Fruit fly (Drosophila melanogaster) whole organism, embryonic: ENCODE results near the gene p24-1.
A peak's percentile ranks its signal among the peaks of the same experiment; 100 is the strongest.

ENCODE experiments used
- Awh ChIP-seq: fragments of 200-800 bp; sonication (Bioruptor generic); IDR thresholded peaks from 2 replicates; pipeline ENCODE4, ENCODE4 v1.3.6; 2022; ENCODE audit warnings: missing biosample characterization, missing genetic modification characterization
- CG10321 ChIP-seq: fragments of 200-800 bp; sonication (Bioruptor generic); IDR thresholded peaks from 2 replicates; pipeline ENCODE4 v1.3.6; 2022; ENCODE audit warnings: missing biosample characterization, missing genetic modification characterization
- CG10431 ChIP-seq: fragments of 200-800 bp; sonication (Bioruptor generic); optimal IDR thresholded peaks from 3 replicates; lab custom pipeline; 2018; ENCODE audit warnings: missing biosample characterization, mild to moderate bottlenecking, missing genetic modification characterization
- CG12299 ChIP-seq: fragments of 200-800 bp; sonication (Bioruptor generic); optimal IDR thresholded peaks from 2 replicates; lab custom pipeline; 2018; ENCODE audit warnings: missing biosample characterization, mild to moderate bottlenecking, missing genetic modification characterization
- CG12391 ChIP-seq: fragments of 200-800 bp; sonication (Bioruptor generic); optimal IDR thresholded peaks from 3 replicates; lab custom pipeline; 2018; ENCODE audit warnings: missing biosample characterization, mild to moderate bottlenecking, missing genetic modification characterization, moderate library complexity
- CG13123 ChIP-seq: fragments of 200-800 bp; sonication (Bioruptor generic); optimal IDR thresholded peaks from 2 replicates; lab custom pipeline; 2016; ENCODE audit warnings: missing biosample characterization, missing genetic modification characterization
- CG13296 ChIP-seq: fragments of 200-800 bp; sonication (Bioruptor generic); optimal IDR thresholded peaks from 3 replicates; lab custom pipeline; 2018; ENCODE audit warnings: missing biosample characterization, mild to moderate bottlenecking, missing genetic modification characterization
- CG13775 ChIP-seq: fragments of 200-800 bp; sonication (Bioruptor generic); optimal IDR thresholded peaks from 3 replicates; lab custom pipeline; 2017; ENCODE audit warnings: missing biosample characterization, mild to moderate bottlenecking, missing genetic modification characterization
- CG15011 ChIP-seq: fragments of 200-800 bp; sonication (Bioruptor generic); optimal IDR thresholded peaks from 3 replicates; lab custom pipeline; 2018; ENCODE audit warnings: missing biosample characterization, mild to moderate bottlenecking, missing genetic modification characterization
- CG15479 ChIP-seq: fragments of 200-800 bp; sonication (Bioruptor generic); optimal IDR thresholded peaks from 3 replicates; lab custom pipeline; 2019; ENCODE audit warnings: missing biosample characterization, mild to moderate bottlenecking, missing genetic modification characterization, moderate library complexity
- CG17328 ChIP-seq: fragments of 200-800 bp; sonication (Bioruptor generic); IDR thresholded peaks from 2 replicates; pipeline ENCODE4 v1.3.6; 2022; ENCODE audit warnings: missing biosample characterization, missing genetic modification characterization
- CG18262 ChIP-seq: fragments of 200-800 bp; optimal IDR thresholded peaks from 3 replicates; lab custom pipeline; 2019; ENCODE audit warnings: missing biosample characterization, mild to moderate bottlenecking, missing genetic modification characterization, moderate library complexity
- CG18476 ChIP-seq: fragments of 200-800 bp; sonication (Bioruptor generic); optimal IDR thresholded peaks from 2 replicates; lab custom pipeline; 2016; ENCODE audit warnings: missing biosample characterization, mild to moderate bottlenecking, missing genetic modification characterization
- CG2202 ChIP-seq: fragments of 200-800 bp; sonication (Bioruptor generic); optimal IDR thresholded peaks from 2 replicates; lab custom pipeline; 2018; ENCODE audit warnings: missing biosample characterization, mild to moderate bottlenecking, missing genetic modification characterization
- CG2875 ChIP-seq: fragments of 200-800 bp; sonication (Bioruptor generic); optimal IDR thresholded peaks from 2 replicates; lab custom pipeline; 2017; ENCODE audit warnings: missing biosample characterization, mild to moderate bottlenecking, missing genetic modification characterization, missing genetic modification reagents
- CG31224 ChIP-seq: fragments of 200-800 bp; sonication (Bioruptor generic); IDR thresholded peaks from 2 replicates; pipeline ENCODE4 v1.3.6; 2022; ENCODE audit warnings: missing biosample characterization, missing genetic modification characterization
- CG31388 ChIP-seq: fragments of 200-800 bp; sonication (Bioruptor generic); optimal IDR thresholded peaks from 2 replicates; lab custom pipeline; 2016; ENCODE audit warnings: missing biosample characterization, missing genetic modification characterization
- CG32767 ChIP-seq: fragments of 200-800 bp; sonication (Bioruptor generic); IDR thresholded peaks from 2 replicates; pipeline ENCODE4 v1.3.6; 2022; ENCODE audit warnings: missing biosample characterization, missing genetic modification characterization
- CG34224 ChIP-seq: fragments of 200-800 bp; sonication (Bioruptor generic); IDR thresholded peaks from 3 replicates; pipeline ENCODE4 v1.3.6; 2022; ENCODE audit warnings: missing biosample characterization, missing genetic modification characterization; ENCODE audit not compliant: partially characterized antibody
- CG43689 ChIP-seq: fragments of 200-800 bp; sonication (Bioruptor generic); IDR thresholded peaks from 2 replicates; pipeline ENCODE4 v1.3.6; 2022; ENCODE audit warnings: missing biosample characterization, missing genetic modification characterization
- CG4854 ChIP-seq: fragments of 200-800 bp; sonication (Bioruptor generic); optimal IDR thresholded peaks from 2 replicates; lab custom pipeline; 2016; ENCODE audit warnings: missing biosample characterization, missing genetic modification characterization, inconsistent platforms
- CG6175 ChIP-seq: fragments of 200-800 bp; sonication (Bioruptor generic); IDR thresholded peaks from 3 replicates; pipeline ENCODE4 v1.3.6; 2022; ENCODE audit warnings: missing biosample characterization, missing genetic modification characterization
- CG6654 ChIP-seq: fragments of 200-800 bp; sonication (Bioruptor generic); optimal IDR thresholded peaks from 2 replicates; lab custom pipeline; 2017; ENCODE audit warnings: missing biosample characterization, mild to moderate bottlenecking, missing genetic modification characterization
- CG7928 ChIP-seq: fragments of 200-800 bp; sonication (Bioruptor generic); optimal IDR thresholded peaks from 2 replicates; lab custom pipeline; 2017; ENCODE audit warnings: missing biosample characterization, mild to moderate bottlenecking, missing genetic modification characterization
- CG8290 ChIP-seq, 3 experiments: fragments of 200-800 bp; sonication (Bioruptor generic); optimal IDR thresholded peaks; 2 replicates each; lab custom pipeline; 2016 to 2019; ENCODE audit warnings: missing biosample characterization in 3 of 3, missing genetic modification characterization in 3 of 3, mild to moderate bottlenecking in 2 of 3, moderate library complexity in 1 of 3
- CG9215 ChIP-seq: fragments of 200-800 bp; sonication (Bioruptor generic); IDR thresholded peaks from 2 replicates; pipeline ENCODE4 v1.3.6; 2022; ENCODE audit warnings: missing biosample characterization, missing genetic modification characterization
- CG9609 ChIP-seq: fragments of 200-800 bp; sonication (Bioruptor generic); optimal IDR thresholded peaks from 3 replicates; lab custom pipeline; 2016; ENCODE audit warnings: missing biosample characterization, missing genetic modification characterization
- D19B ChIP-seq: fragments of 200-800 bp; sonication (Bioruptor generic); optimal IDR thresholded peaks from 2 replicates; lab custom pipeline; 2017; ENCODE audit warnings: missing biosample characterization, mild to moderate bottlenecking, missing genetic modification characterization
- HmgD ChIP-seq: fragments of 200-800 bp; sonication (Bioruptor generic); optimal IDR thresholded peaks from 3 replicates; lab custom pipeline; 2016; ENCODE audit warnings: missing biosample characterization, missing genetic modification characterization
- MESR4 ChIP-seq: fragments of 200-800 bp; sonication (Bioruptor generic); optimal IDR thresholded peaks from 2 replicates; lab custom pipeline; 2018; ENCODE audit warnings: missing biosample characterization, mild to moderate bottlenecking, missing genetic modification characterization, moderate library complexity
- MTF-1 ChIP-seq: fragments of 200-800 bp; sonication (Bioruptor generic); optimal IDR thresholded peaks from 2 replicates; lab custom pipeline; 2018; ENCODE audit warnings: missing biosample characterization, mild to moderate bottlenecking, missing genetic modification characterization, borderline replicate concordance
- Nf-YA ChIP-seq: fragments of 200-800 bp; sonication (Bioruptor generic); IDR thresholded peaks from 2 replicates; pipeline ENCODE4 v1.3.6; 2022; ENCODE audit warnings: missing biosample characterization, missing genetic modification characterization
- Nf-YC ChIP-seq: fragments of 200-800 bp; optimal IDR thresholded peaks from 3 replicates; lab custom pipeline; 2019; ENCODE audit warnings: missing biosample characterization, mild to moderate bottlenecking, missing genetic modification characterization, moderate library complexity
- Pdp1 ChIP-seq, 2 experiments: fragments of 200-800 bp; sonication (Bioruptor generic); optimal IDR thresholded peaks; 3 replicates each; lab custom pipeline; 2016; ENCODE audit warnings: missing biosample characterization in 2 of 2, missing genetic modification characterization in 2 of 2, mild to moderate bottlenecking in 1 of 2, moderate library complexity in 1 of 2
- Spps ChIP-seq: fragments of 200-800 bp; sonication (Bioruptor generic); optimal IDR thresholded peaks from 2 replicates; lab custom pipeline; 2018; ENCODE audit warnings: missing biosample characterization, mild to moderate bottlenecking, missing genetic modification characterization
- ac ChIP-seq: fragments of 200-800 bp; sonication (Bioruptor generic); optimal IDR thresholded peaks from 3 replicates; lab custom pipeline; 2017; ENCODE audit warnings: missing biosample characterization, mild to moderate bottlenecking, missing genetic modification characterization
- aop ChIP-seq: fragments of 200-800 bp; sonication (Bioruptor generic); IDR thresholded peaks from 2 replicates; pipeline ENCODE4 v1.3.6; 2022; ENCODE audit warnings: missing biosample characterization, missing genetic modification characterization
- bcd ChIP-seq: fragments of 200-800 bp; sonication (Bioruptor generic); optimal IDR thresholded peaks from 2 replicates; lab custom pipeline; 2017; ENCODE audit warnings: missing biosample characterization, mild to moderate bottlenecking, missing genetic modification characterization
- da ChIP-seq: fragments of 200-800 bp; sonication (Bioruptor generic); optimal IDR thresholded peaks from 2 replicates; lab custom pipeline; 2016; ENCODE audit warnings: missing biosample characterization, missing genetic modification characterization
- disco-r ChIP-seq: fragments of 200-800 bp; sonication (Bioruptor generic); optimal IDR thresholded peaks from 2 replicates; lab custom pipeline; 2016; ENCODE audit warnings: missing biosample characterization, missing genetic modification characterization
- ems ChIP-seq: fragments of 200-800 bp; sonication (Bioruptor generic); optimal IDR thresholded peaks from 3 replicates; lab custom pipeline; 2016; ENCODE audit warnings: missing biosample characterization, missing genetic modification characterization
- ewg ChIP-seq: fragments of 200-800 bp; sonication (Bioruptor generic); optimal IDR thresholded peaks from 3 replicates; lab custom pipeline; 2017; ENCODE audit warnings: mild to moderate bottlenecking, missing biosample characterization, missing genetic modification reagents, missing genetic modification characterization
- gem ChIP-seq: fragments of 200-800 bp; sonication (Bioruptor generic); optimal IDR thresholded peaks from 2 replicates; lab custom pipeline; 2019; ENCODE audit warnings: missing biosample characterization, mild to moderate bottlenecking, missing genetic modification characterization, moderate library complexity
- grn ChIP-seq: fragments of 200-800 bp; sonication (Bioruptor generic); optimal IDR thresholded peaks from 3 replicates; lab custom pipeline; 2017; ENCODE audit warnings: missing biosample characterization, missing genetic modification characterization
- knrl ChIP-seq: fragments of 200-800 bp; sonication (Bioruptor generic); IDR thresholded peaks from 3 replicates; pipeline ENCODE4 v1.3.6; 2022; ENCODE audit warnings: missing biosample characterization, missing genetic modification characterization; ENCODE audit not compliant: partially characterized antibody
- lilli ChIP-seq: fragments of 200-800 bp; sonication (Bioruptor generic); optimal IDR thresholded peaks from 3 replicates; lab custom pipeline; 2016; ENCODE audit warnings: missing biosample characterization, missing genetic modification characterization
- psq ChIP-seq: fragments of 200-800 bp; sonication (Bioruptor generic); optimal IDR thresholded peaks from 2 replicates; lab custom pipeline; 2017; ENCODE audit warnings: missing biosample characterization, missing genetic modification characterization
- repo ChIP-seq: fragments of 200-800 bp; sonication (Bioruptor generic); optimal IDR thresholded peaks from 2 replicates; lab custom pipeline; 2016; ENCODE audit warnings: missing biosample characterization, missing genetic modification characterization
- schlank ChIP-seq: fragments of 200-800 bp; sonication (Bioruptor generic); optimal IDR thresholded peaks from 2 replicates; lab custom pipeline; 2018; ENCODE audit warnings: missing biosample characterization, mild to moderate bottlenecking, missing genetic modification characterization
- trh ChIP-seq: fragments of 200-800 bp; sonication (Bioruptor generic); optimal IDR thresholded peaks from 2 replicates; lab custom pipeline; 2016; ENCODE audit warnings: missing biosample characterization, missing genetic modification characterization
- ttk ChIP-seq: fragments of 200-800 bp; sonication (Bioruptor generic); IDR thresholded peaks from 2 replicates; pipeline ENCODE4 v2.1.2; 2022; ENCODE audit warnings: missing biosample characterization, missing genetic modification characterization

The p24-1 gene

dm6 chrX:11886976-11887375, 34.6 kb upstream of the p24-1 start, which contains the start of the genes CG10353 and SelG (continued):
- TF ChIP-seq repo (peak; percentile 38), grn (no peak), CG13123 (no peak), ac (GFP tag; lab: Kevin White, UChicago) (no peak), Pdp1 (GFP tag; optimal IDR thresholded peaks at IDR 0.05; lab: Kevin White, UChicago) (peak; percentile 30 to 77), Awh (GFP tag; lab: Robert Waterston, UW) (no peak), CG13775 (no peak), CG12391 (tag; lab: Kevin White, UChicago) (peak; percentile 40), CG18262 (tag; lab: Kevin White, UChicago) (peak; percentile 18), CG31388 (no peak), D19B (GFP tag; lab: Kevin White, UChicago) (no peak), HmgD (GFP tag; lab: Kevin White, UChicago) (peak; percentile 53), da (GFP tag; lab: Kevin White, UChicago) (no peak), ems (GFP tag; lab: Kevin White, UChicago) (peak; percentile 35), trh (GFP tag; lab: Kevin White, UChicago) (no peak), MTF-1 (GFP tag; lab: Kevin White, UChicago) (peak; percentile 56), gem (tag; lab: Kevin White, UChicago) (peak; percentile 11), lilli (GFP tag; lab: Kevin White, UChicago) (peak; percentile 67), CG7928 (GFP tag; lab: Kevin White, UChicago) (no peak), CG18476 (no peak), CG34224 (GFP tag; lab: Robert Waterston, UW) (peak; percentile 94), CG15011 (GFP tag; lab: Kevin White, UChicago) (no peak), psq (GFP tag; lab: Kevin White, UChicago) (no peak), CG43689 (GFP tag; lab: Robert Waterston, UW) (no peak), CG4854 (GFP tag; lab: Kevin White, UChicago) (no peak), schlank (tag; lab: Kevin White, UChicago) (no peak), CG6654 (no peak), CG10431 (no peak), CG10321 (GFP tag; lab: Robert Waterston, UW) (no peak), Nf-YC (tag; lab: Kevin White, UChicago) (peak; percentile 22), CG8290 (GFP tag; optimal IDR thresholded peaks at IDR 0.05; lab: Kevin White, UChicago) (peak; percentile 48), CG8290 (tag; optimal IDR thresholded peaks at IDR 0.05; lab: Kevin White, UChicago) (peak in 1 of 2 experiments; percentile 85), ewg (no peak), CG2875 (GFP tag; lab: Kevin White, UChicago) (no peak), CG12299 (tag; lab: Kevin White, UChicago) (no peak), aop (GFP tag; lab: Robert Waterston, UW) (no peak), CG6175 (GFP tag; lab: Robert Waterston, UW) (no peak), Spps (no peak), disco-r (GFP tag; lab: Kevin White, UChicago) (no peak), CG17328 (GFP tag; lab: Robert Waterston, UW) (no peak), bcd (GFP tag; lab: Kevin White, UChicago) (peak; percentile 26), Nf-YA (GFP tag; lab: Robert Waterston, UW) (no peak), CG32767 (no peak), MESR4 (GFP tag; lab: Kevin White, UChicago) (peak; percentile 81), CG9609 (GFP tag; lab: Kevin White, UChicago) (peak; percentile 28), CG9215 (GFP tag; lab: Robert Waterston, UW) (0 out of 2 replicates have a peak, but pooled peaks have one; percentile 14), CG15479 (GFP tag; lab: Kevin White, UChicago) (no peak), CG2202 (tag; lab: Kevin White, UChicago) (no peak), knrl (GFP tag; lab: Robert Waterston, UW) (peak; percentile 83), CG31224 (GFP tag; lab: Robert Waterston, UW) (no peak), CG13296 (GFP tag; lab: Kevin White, UChicago) (peak; percentile 20), ttk (GFP tag; lab: Robert Waterston, UW) (no peak)
